Worm (Caenorhabditis elegans): ENCODE results near the gene F35D11.4.

ce11 chrII:4557487-4557886 lies 45.7 kb upstream of the F35D11.4 start, which contains the start of gene M03A1.3:
- TF ChIP-seq hmbx-1 (tag; optimal IDR thresholded peaks at IDR 0.05) (no peak), flt-1 (GFP tag; IDR thresholded peaks at IDR 0.05) (no peak), F13C5.2 (tag; optimal IDR thresholded peaks at IDR 0.05) (no peak)

All from whole organism, early embryonic.